Fruit fly (Drosophila melanogaster): ENCODE measurements around the gene CG14312.

Gene CG14312

dm6 chr3R:18314320-18314719 lies 31.0 kb upstream of the CG14312 start, which contains the start of gene PKD (continued):
- TF ChIP-seq inv (GFP tag; IDR thresholded peaks at IDR 0.05; ENCODE audit: partially characterized antibody) (no peak), Deaf1 (tag; optimal IDR thresholded peaks at IDR 0.05) (peak; percentile 87), CG6813 (GFP tag; optimal IDR thresholded peaks at IDR 0.05) (no peak), jigr1 (GFP tag; IDR thresholded peaks at IDR 0.05) (no peak), CG4617 (GFP tag; optimal IDR thresholded peaks at IDR 0.05; ENCODE audit: borderline replicate concordance) (no peak), Adf1 (GFP tag; IDR thresholded peaks at IDR 0.05) (peak; percentile 28; the same call in 1 of the 2 replicates), disco-r (GFP tag; optimal IDR thresholded peaks at IDR 0.05) (no peak), tna (GFP tag; IDR thresholded peaks at IDR 0.05; ENCODE audit: partially characterized antibody) (no peak), BEAF-32 (GFP tag; optimal IDR thresholded peaks at IDR 0.05) (no peak), fd64A (GFP tag; optimal IDR thresholded peaks at IDR 0.05) (no peak), aop (GFP tag; IDR thresholded peaks at IDR 0.05) (no peak), CG17802 (tag; optimal IDR thresholded peaks at IDR 0.05) (no peak), Dref (GFP tag; IDR thresholded peaks at IDR 0.05) (no peak), unc-4 (GFP tag; IDR thresholded peaks at IDR 0.05; ENCODE audit: partially characterized antibody) (no peak), Atf6 (GFP tag; IDR thresholded peaks at IDR 0.05) (no peak), rib (GFP tag; IDR thresholded peaks at IDR 0.05) (0 out of 2 replicates have a peak, but pooled peaks have one; percentile 26), slp2 (GFP tag; optimal IDR thresholded peaks at IDR 0.05) (no peak), abd-A (tag; optimal IDR thresholded peaks at IDR 0.05) (peak; percentile 80), chif (GFP tag; optimal IDR thresholded peaks at IDR 0.05) (no peak), Rx (GFP tag; IDR thresholded peaks at IDR 0.05) (no peak), Trl (optimal IDR thresholded peaks at IDR 0.05) (peak in 1 of 2 experiments; percentile 56), Trl (GFP tag; optimal IDR thresholded peaks at IDR 0.05) (no peak), CG16779 (GFP tag; IDR thresholded peaks at IDR 0.05) (no peak), Fer1 (GFP tag; optimal IDR thresholded peaks at IDR 0.05) (no peak), B-H1 (GFP tag; IDR thresholded peaks at IDR 0.05) (no peak), CG10959 (GFP tag; IDR thresholded peaks at IDR 0.05) (no peak), CG8944 (GFP tag; optimal IDR thresholded peaks at IDR 0.05) (no peak), CG3065 (GFP tag; optimal IDR thresholded peaks at IDR 0.05) (no peak), CG10462 (GFP tag; optimal IDR thresholded peaks at IDR 0.05) (no peak), Ets97D (GFP tag; optimal IDR thresholded peaks at IDR 0.05) (no peak), seq (GFP tag; IDR thresholded peaks at IDR 0.05) (no peak), NC2α (GFP tag; optimal IDR thresholded peaks at IDR 0.05) (no peak), Mrtf (GFP tag; IDR thresholded peaks at IDR 0.05) (no peak), CG34376 (GFP tag; optimal IDR thresholded peaks at IDR 0.05) (peak; percentile 24), croc (GFP tag; conservative IDR thresholded peaks at IDR 0.05) (no peak), chinmo (GFP tag; IDR thresholded peaks at IDR 0.05; ENCODE audit: partially characterized antibody) (0 out of 4 replicates have a peak, but pooled peaks have one; percentile 53), Lpt (GFP tag; optimal IDR thresholded peaks at IDR 0.05) (no peak), CG8290 (GFP tag; optimal IDR thresholded peaks at IDR 0.05) (no peak), CG8290 (tag; optimal IDR thresholded peaks at IDR 0.05) (peak in 1 of 2 experiments; percentile 13), CG13424 (tag; optimal IDR thresholded peaks at IDR 0.05) (no peak), mirr (GFP tag; optimal IDR thresholded peaks at IDR 0.05) (no peak), wdn (GFP tag; IDR thresholded peaks at IDR 0.05) (0 out of 2 replicates have a peak, but pooled peaks have one; percentile 36), dm (GFP tag; optimal IDR thresholded peaks at IDR 0.05) (no peak), HLH4C (GFP tag; IDR thresholded peaks at IDR 0.05; ENCODE audit: partially characterized antibody) (no peak), scrt (GFP tag; optimal IDR thresholded peaks at IDR 0.05) (peak; percentile 41), mam (GFP tag; optimal IDR thresholded peaks at IDR 0.05) (no peak), CG9437 (GFP tag; optimal IDR thresholded peaks at IDR 0.05) (no peak), crp (GFP tag; optimal IDR thresholded peaks at IDR 0.05) (no peak), Jarid2 (GFP tag; optimal IDR thresholded peaks at IDR 0.05) (peak; percentile 10), Hsf (GFP tag; optimal IDR thresholded peaks at IDR 0.05) (no peak), CG2116 (GFP tag; optimal IDR thresholded peaks at IDR 0.05) (no peak), Poxn (GFP tag; IDR thresholded peaks at IDR 0.05) (no peak)
